Worm (Caenorhabditis elegans) whole organism, mixed stage, embryonic: Measurements from ENCODE around the gene B0496.11.
A peak's percentile ranks its signal among the peaks of the same experiment; 100 is the strongest.

Experiments used
- bed-3 ChIP-seq: fragments of 200-800 bp; sonication (Bioruptor generic); optimal IDR thresholded peaks from 3 replicates; lab custom pipeline; 2018; ENCODE audit warnings: mild to moderate bottlenecking, missing genetic modification characterization, moderate library complexity, missing compliant biosample characterization
- blmp-1 ChIP-seq: fragments of 150-350 bp; optimal IDR thresholded peaks from 2 replicates; lab custom pipeline; 2014; ENCODE audit warnings: missing biosample characterization, missing genetic modification characterization
- ceh-39 ChIP-seq: fragments of 150-350 bp; optimal IDR thresholded peaks from 2 replicates; lab custom pipeline; 2014; ENCODE audit warnings: missing biosample characterization, missing genetic modification characterization
- ceh-43 ChIP-seq: fragments of 200-800 bp; sonication (Bioruptor generic); optimal IDR thresholded peaks from 2 replicates; lab custom pipeline; 2018; ENCODE audit warnings: mild to moderate bottlenecking, missing genetic modification characterization, moderate library complexity, missing compliant biosample characterization
- ceh-83 ChIP-seq: fragments of 200-800 bp; sonication (Bioruptor generic); optimal IDR thresholded peaks from 2 replicates; lab custom pipeline; 2018; ENCODE audit warnings: mild to moderate bottlenecking, missing genetic modification characterization, missing compliant biosample characterization
- drap-1 ChIP-seq: fragments of 200-800 bp; sonication (Bioruptor generic); optimal IDR thresholded peaks from 3 replicates; lab custom pipeline; 2018; ENCODE audit warnings: mild to moderate bottlenecking, missing genetic modification characterization, missing compliant biosample characterization
- elt-1 ChIP-seq: sonication (generic microtip); optimal IDR thresholded peaks from 2 replicates; lab custom pipeline; 2017; ENCODE audit warnings: missing genetic modification characterization, mild to moderate bottlenecking, missing compliant biosample characterization, antibody characterized with exemption, moderate library complexity, borderline replicate concordance; ENCODE audit not compliant: insufficient read depth
- flh-1 ChIP-seq: fragments of 200-800 bp; sonication (Bioruptor generic); optimal IDR thresholded peaks from 2 replicates; lab custom pipeline; 2018; ENCODE audit warnings: mild to moderate bottlenecking, missing genetic modification characterization, moderate library complexity, missing compliant biosample characterization
- ham-2 ChIP-seq: fragments of 200-800 bp; sonication (Bioruptor generic); optimal IDR thresholded peaks from 2 replicates; lab custom pipeline; 2018; ENCODE audit warnings: mild to moderate bottlenecking, missing genetic modification characterization, missing compliant biosample characterization
- hlh-1 ChIP-seq: fragments of 150-350 bp; optimal IDR thresholded peaks from 2 replicates; lab custom pipeline; 2014; ENCODE audit warnings: missing biosample characterization, missing genetic modification reagents, missing genetic modification characterization
- lin-13 ChIP-seq: fragments of 150-350 bp; optimal IDR thresholded peaks from 2 replicates; lab custom pipeline; 2014; ENCODE audit warnings: missing biosample characterization, missing genetic modification characterization
- lin-32 ChIP-seq: fragments of 200-800 bp; sonication (Bioruptor generic); optimal IDR thresholded peaks from 2 replicates; lab custom pipeline; 2018; ENCODE audit warnings: mild to moderate bottlenecking, missing genetic modification characterization, missing compliant biosample characterization
- lsy-2 ChIP-seq: fragments of 150-350 bp; optimal IDR thresholded peaks from 2 replicates; lab custom pipeline; 2014; ENCODE audit warnings: missing biosample characterization, missing genetic modification characterization
- mab-5 ChIP-seq: fragments of 150-350 bp; optimal IDR thresholded peaks from 2 replicates; lab custom pipeline; 2014; ENCODE audit warnings: missing biosample characterization, missing genetic modification characterization
- mep-1 ChIP-seq: fragments of 150-350 bp; optimal IDR thresholded peaks from 2 replicates; lab custom pipeline; 2017; ENCODE audit warnings: missing biosample characterization, missing genetic modification reagents, missing genetic modification characterization, inconsistent platforms
- mls-2 ChIP-seq: sonication (generic microtip); optimal IDR thresholded peaks from 2 replicates; lab custom pipeline; 2016; ENCODE audit warnings: mild to moderate bottlenecking, missing genetic modification characterization, moderate library complexity, missing compliant biosample characterization
- nhr-12 ChIP-seq: fragments of 150-350 bp; optimal IDR thresholded peaks from 2 replicates; lab custom pipeline; 2014; ENCODE audit warnings: missing biosample characterization, missing genetic modification characterization
- nhr-237 ChIP-seq: fragments of 150-350 bp; optimal IDR thresholded peaks from 2 replicates; lab custom pipeline; 2014; ENCODE audit warnings: missing biosample characterization, missing genetic modification characterization
- nhr-28 ChIP-seq: fragments of 150-350 bp; optimal IDR thresholded peaks from 2 replicates; lab custom pipeline; 2014; ENCODE audit warnings: missing biosample characterization, missing genetic modification characterization
- nhr-76 ChIP-seq: sonication (generic microtip); optimal IDR thresholded peaks from 2 replicates; lab custom pipeline; 2017; ENCODE audit warnings: missing biosample characterization, missing genetic modification characterization
- pha-4 ChIP-seq: fragments of 150-350 bp; optimal IDR thresholded peaks from 2 replicates; lab custom pipeline; 2018; ENCODE audit warnings: missing biosample characterization, missing genetic modification reagents, missing genetic modification characterization
- sem-2 ChIP-seq: fragments of 200-800 bp; sonication (Bioruptor generic); optimal IDR thresholded peaks from 2 replicates; lab custom pipeline; 2018; ENCODE audit warnings: mild to moderate bottlenecking, missing genetic modification characterization, missing compliant biosample characterization
- sptf-1 ChIP-seq: sonication (generic microtip); optimal IDR thresholded peaks from 2 replicates; lab custom pipeline; 2017; ENCODE audit warnings: mild to moderate bottlenecking, missing genetic modification characterization, moderate library complexity, missing compliant biosample characterization
- tbx-8 ChIP-seq: fragments of 200-800 bp; sonication (Bioruptor generic); optimal IDR thresholded peaks from 2 replicates; lab custom pipeline; 2018; ENCODE audit warnings: mild to moderate bottlenecking, missing genetic modification characterization, moderate library complexity, missing compliant biosample characterization
- unc-120 ChIP-seq: sonication (generic microtip); optimal IDR thresholded peaks from 2 replicates; lab custom pipeline; 2017; ENCODE audit warnings: missing genetic modification characterization, missing compliant biosample characterization; ENCODE audit not compliant: poor library complexity, severe bottlenecking
- unc-39 ChIP-seq: fragments of 150-350 bp; optimal IDR thresholded peaks from 2 replicates; lab custom pipeline; 2014; ENCODE audit warnings: missing biosample characterization, missing genetic modification characterization
- unc-62 ChIP-seq: fragments of 150-350 bp; optimal IDR thresholded peaks from 2 replicates; lab custom pipeline; 2014; ENCODE audit warnings: missing biosample characterization, missing genetic modification reagents, missing genetic modification characterization
- zip-8 ChIP-seq: fragments of 150-350 bp; optimal IDR thresholded peaks from 2 replicates; lab custom pipeline; 2014; ENCODE audit warnings: missing biosample characterization, missing genetic modification characterization
- ztf-11 ChIP-seq: fragments of 150-350 bp; optimal IDR thresholded peaks from 2 replicates; lab custom pipeline; 2014; ENCODE audit warnings: missing biosample characterization, missing genetic modification characterization

Gene B0496.11

ce11 chrIV:7445236-7445635, 11.5 kb upstream of the B0496.11 start, which contains the start of gene valv-1:
Gene valv-1, minus strand, starts transcription at chrIV:7445336.
- no peak for TF ChIP-seq hlh-1 (tag; lab: Kevin White, UChicago)
- TF ChIP-seq mep-1, result no peak
- no peak for TF ChIP-seq mls-2 (tag; lab: Kevin White, UChicago)
- no peak for TF ChIP-seq lin-32 (GFP tag; lab: Kevin White, UChicago)
- no peak for TF ChIP-seq elt-1 (tag; lab: Kevin White, UChicago)
- TF ChIP-seq nhr-28 (tag; lab: Kevin White, UChicago), result no peak
- TF ChIP-seq unc-120 (tag; lab: Kevin White, UChicago), result no peak
- no peak for TF ChIP-seq ztf-11 (tag; lab: Kevin White, UChicago)
- TF ChIP-seq sptf-1 (tag; lab: Kevin White, UChicago), result no peak
- no peak for TF ChIP-seq nhr-76 (tag; lab: Kevin White, UChicago)

ce11 chrIV:7440238-7440637, 6.5 kb upstream of the B0496.11 start:
- no peak for TF ChIP-seq flh-1
- no peak for TF ChIP-seq mep-1
- no peak for TF ChIP-seq tbx-8 (GFP tag; lab: Kevin White, UChicago)
- no peak for TF ChIP-seq drap-1 (GFP tag; lab: Kevin White, UChicago)
- no peak for TF ChIP-seq sem-2 (GFP tag; lab: Kevin White, UChicago)
- no peak for TF ChIP-seq bed-3 (GFP tag; lab: Kevin White, UChicago)
- no peak for TF ChIP-seq ham-2
- no peak for TF ChIP-seq ztf-11 (tag; lab: Kevin White, UChicago)
- TF ChIP-seq mls-2 (tag; lab: Kevin White, UChicago), result no peak
- TF ChIP-seq ceh-39 (tag; lab: Kevin White, UChicago), result no peak
- TF ChIP-seq ceh-43 (GFP tag; lab: Kevin White, UChicago), result no peak
- no peak for TF ChIP-seq nhr-12 (tag; lab: Kevin White, UChicago)
- TF ChIP-seq nhr-76 (tag; lab: Kevin White, UChicago), result no peak
- no peak for TF ChIP-seq sptf-1 (tag; lab: Kevin White, UChicago)
- no peak for TF ChIP-seq ceh-83
- no peak for TF ChIP-seq unc-62 (GFP tag; lab: Kevin White, UChicago)
- TF ChIP-seq unc-39 (tag; lab: Kevin White, UChicago), result no peak

ce11 chrIV:7439377-7439776, 5.6 kb upstream of the B0496.11 start:
- TF ChIP-seq zip-8 (tag; lab: Kevin White, UChicago), result no peak
- no peak for TF ChIP-seq lin-13 (tag; lab: Kevin White, UChicago)
- no peak for TF ChIP-seq nhr-28 (tag; lab: Kevin White, UChicago)
- no peak for TF ChIP-seq unc-120 (tag; lab: Kevin White, UChicago)
- TF ChIP-seq pha-4 (tag; lab: Kevin White, UChicago), result no peak
- TF ChIP-seq mls-2 (tag; lab: Kevin White, UChicago), result no peak
- TF ChIP-seq nhr-12 (tag; lab: Kevin White, UChicago), result no peak
- no peak for TF ChIP-seq blmp-1
- TF ChIP-seq mab-5 (tag; lab: Kevin White, UChicago), result no peak
- TF ChIP-seq ztf-11 (tag; lab: Kevin White, UChicago), result no peak
- no peak for TF ChIP-seq ceh-83
- no peak for TF ChIP-seq lsy-2 (tag; lab: Kevin White, UChicago)

- TF ChIP-seq lsy-2 (tag; lab: Kevin White, UChicago), result no peak
- TF ChIP-seq tbx-8 (GFP tag; lab: Kevin White, UChicago), result no peak
- peak; percentile 86 for TF ChIP-seq hlh-1 (tag; lab: Kevin White, UChicago)
- no peak for TF ChIP-seq nhr-237 (tag; lab: Kevin White, UChicago)
- TF ChIP-seq unc-120 (tag; lab: Kevin White, UChicago), result peak; percentile 57
- TF ChIP-seq unc-62 (GFP tag; lab: Kevin White, UChicago), result peak; percentile 61
- TF ChIP-seq, all 35 proteins: peak for 3
Measured at ce11 chrIV:7428998-7429397, 4.8 kb downstream of the B0496.11 start.

ce11 chrIV:7428347-7428746, 5.4 kb downstream of the B0496.11 start:
- TF ChIP-seq unc-120 (tag; lab: Kevin White, UChicago) (no peak), lsy-2 (tag; lab: Kevin White, UChicago) (no peak), ceh-39 (tag; lab: Kevin White, UChicago) (no peak), mls-2 (tag; lab: Kevin White, UChicago) (no peak), drap-1 (GFP tag; lab: Kevin White, UChicago) (no peak), sptf-1 (tag; lab: Kevin White, UChicago) (no peak)
